Fruit fly (Drosophila melanogaster): ENCODE measurements around the gene bru2.

Gene bru2

DNA sequence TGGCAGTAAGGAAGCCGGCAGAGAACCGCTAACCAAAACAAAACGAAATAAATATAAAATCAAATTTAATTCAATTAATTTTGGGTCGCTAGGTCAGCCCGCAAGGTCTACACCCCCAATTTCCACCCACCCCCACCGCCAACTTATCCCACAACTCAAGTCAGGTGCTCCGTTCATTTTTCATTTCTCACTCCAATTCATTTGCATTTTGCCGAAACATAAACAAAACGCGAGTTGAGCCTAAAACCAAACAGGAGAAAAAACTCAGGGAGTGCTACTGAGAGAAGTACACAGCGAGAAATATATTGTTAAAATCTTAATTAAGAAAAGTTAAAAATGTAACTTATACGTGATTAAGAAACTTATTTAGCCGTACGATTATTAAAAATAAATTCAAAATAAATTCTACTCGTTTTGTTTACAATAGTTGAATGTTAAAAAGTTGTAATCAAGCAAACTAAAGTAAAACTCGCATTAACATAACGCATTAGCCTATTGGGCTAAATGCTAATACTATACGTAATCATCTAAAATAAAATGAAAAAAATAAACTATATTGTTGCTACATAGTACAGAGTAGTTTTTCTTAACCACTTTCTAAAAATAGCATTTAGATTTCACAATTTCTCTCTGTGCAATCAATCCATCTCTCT lies 71.6 kb downstream of the bru2 start:
- TF ChIP-seq Sin3A (optimal IDR thresholded peaks at IDR 0.05), result no peak
- TF ChIP-seq ttk (optimal IDR thresholded peaks at IDR 0.05), result no peak
- no peak for TF ChIP-seq h (optimal IDR thresholded peaks at IDR 0.05)
- TF ChIP-seq insv (optimal IDR thresholded peaks at IDR 0.05), result no peak
- TF ChIP-seq psq (optimal IDR thresholded peaks at IDR 0.05), result no peak
- TF ChIP-seq Myc (optimal IDR thresholded peaks at IDR 0.05), result no peak

DNA sequence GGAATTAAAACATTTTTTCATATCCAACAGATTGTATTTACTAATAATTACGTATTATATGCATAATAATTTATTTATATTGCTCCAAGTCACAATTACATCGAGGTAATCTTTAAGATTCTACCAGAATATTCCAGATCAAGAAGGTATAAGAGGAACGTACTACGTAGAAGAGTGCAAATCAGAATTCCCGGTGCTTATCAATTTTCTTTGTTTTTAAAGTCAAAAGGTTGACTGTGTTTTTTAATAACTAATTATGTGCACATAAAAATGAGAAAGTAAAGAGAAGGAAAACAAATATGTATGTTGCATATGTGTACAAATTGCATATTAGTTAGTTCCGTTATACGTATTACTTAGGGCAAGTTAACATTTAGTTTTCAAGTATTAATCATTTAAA lies 77.2 kb downstream of the bru2 start:
- TF ChIP-seq ttk (optimal IDR thresholded peaks at IDR 0.05), result no peak
- no peak for TF ChIP-seq psq (optimal IDR thresholded peaks at IDR 0.05)
- no peak for TF ChIP-seq insv (optimal IDR thresholded peaks at IDR 0.05)
- no peak for TF ChIP-seq Myc (optimal IDR thresholded peaks at IDR 0.05)
- TF ChIP-seq h (optimal IDR thresholded peaks at IDR 0.05), result no peak
- TF ChIP-seq Sin3A (optimal IDR thresholded peaks at IDR 0.05), result no peak

DNA sequence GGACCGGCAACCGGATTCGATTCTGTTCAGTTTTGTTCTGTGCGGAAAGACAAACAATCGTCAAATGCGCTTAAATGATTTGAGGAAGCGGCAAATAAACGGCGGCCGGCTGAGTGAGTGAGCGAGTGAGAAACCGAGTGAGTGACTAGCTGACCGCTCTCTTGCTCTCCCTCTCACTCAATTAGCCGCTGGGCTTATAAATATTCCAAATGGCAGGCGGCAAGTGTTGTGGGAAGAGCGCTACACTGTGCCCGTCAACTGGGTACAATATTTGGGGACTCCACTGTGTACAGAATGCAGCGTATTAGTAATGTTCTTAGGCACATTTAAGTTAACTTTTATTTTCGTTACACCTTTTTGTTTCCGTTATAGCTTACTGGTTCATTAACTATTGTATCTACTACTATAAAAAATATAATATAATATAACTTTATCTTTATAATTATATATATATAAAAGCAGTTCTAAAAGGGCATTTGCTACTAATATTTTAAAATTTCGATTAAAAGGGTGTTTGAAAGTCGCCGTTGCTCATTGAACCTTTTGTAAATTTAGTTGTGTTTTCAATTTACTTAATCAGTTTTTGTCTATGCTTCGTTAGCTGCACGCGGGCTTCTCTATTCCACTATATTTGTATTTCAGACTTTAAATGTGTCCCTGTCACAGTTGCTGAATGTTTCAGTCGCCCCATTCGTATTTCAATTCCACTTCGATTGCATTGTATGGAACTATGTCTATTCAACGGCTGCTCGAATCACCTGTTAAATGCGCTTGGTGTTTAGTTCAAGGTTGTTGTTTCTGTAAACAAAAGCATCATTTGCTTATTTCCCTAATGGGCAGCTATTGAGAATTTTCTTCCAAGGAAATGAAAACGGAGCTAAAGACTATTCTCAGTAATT lies 78.0 kb downstream of the bru2 start:
- no peak for TF ChIP-seq psq (optimal IDR thresholded peaks at IDR 0.05)
- TF ChIP-seq ttk (optimal IDR thresholded peaks at IDR 0.05), result no peak
- no peak for TF ChIP-seq h (optimal IDR thresholded peaks at IDR 0.05)
- TF ChIP-seq insv (optimal IDR thresholded peaks at IDR 0.05), result no peak
- no peak for TF ChIP-seq Sin3A (optimal IDR thresholded peaks at IDR 0.05)
- TF ChIP-seq Myc (optimal IDR thresholded peaks at IDR 0.05), result no peak

DNA sequence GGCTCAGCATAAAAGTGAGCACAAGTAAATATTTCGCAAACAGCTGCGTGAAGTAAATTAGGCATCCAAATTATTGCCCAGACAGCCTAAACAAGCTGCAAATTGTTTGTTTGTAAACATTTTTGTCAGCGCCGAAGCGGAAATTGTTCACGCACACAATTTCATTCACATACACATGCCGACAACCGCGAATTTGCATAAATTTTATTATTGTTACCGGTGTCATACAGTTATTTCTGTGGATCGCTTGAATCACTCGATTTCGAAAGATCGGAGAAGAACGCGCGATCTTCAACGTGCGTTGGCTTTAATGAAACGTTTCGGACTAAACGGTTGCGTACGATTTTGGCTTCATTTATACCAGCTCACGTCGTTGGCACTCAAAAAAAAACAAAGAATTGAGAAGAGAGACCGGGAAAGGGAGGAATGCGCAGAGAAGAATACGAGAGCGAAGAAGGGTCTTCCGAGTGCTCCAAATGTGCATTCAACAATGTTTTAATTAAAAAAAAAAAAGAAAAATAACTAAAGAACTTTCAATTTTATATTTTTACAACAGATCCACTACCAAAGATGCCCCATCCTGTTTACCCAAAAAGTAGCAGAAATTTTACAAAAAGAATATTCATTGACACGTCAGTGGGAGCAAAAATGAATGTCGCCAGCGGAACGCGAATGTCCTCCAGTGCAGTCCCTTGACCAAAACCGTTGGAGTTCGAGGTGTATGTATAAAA lies 79.3 kb downstream of the bru2 start, which contains the start of gene vir-1:
vir-1 (minus strand) TSS at position 334 of the 731 bp plus-strand sequence.
- no peak for TF ChIP-seq Sin3A (optimal IDR thresholded peaks at IDR 0.05)
- no peak for TF ChIP-seq h (optimal IDR thresholded peaks at IDR 0.05)

DNA sequence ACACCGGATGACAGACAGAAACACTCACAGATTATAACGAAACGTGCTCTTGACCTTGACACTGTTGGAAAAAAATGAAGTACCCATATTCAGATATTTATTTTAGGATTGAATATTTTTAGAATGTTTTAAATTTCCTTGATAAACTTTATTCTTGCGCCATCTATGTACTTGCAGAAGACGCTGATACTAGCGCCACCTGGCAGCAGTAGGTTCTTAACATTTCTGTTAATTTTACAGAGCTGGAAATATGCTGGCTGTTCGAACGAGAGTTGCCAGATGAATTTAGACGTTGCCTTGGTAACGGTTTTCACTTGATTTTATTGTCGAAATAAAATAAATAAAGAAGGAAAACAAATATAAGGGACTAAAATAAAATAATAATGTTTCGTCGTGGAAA lies 80.5 kb downstream of the bru2 start, which contains the start of gene Fam92:
Fam92 (plus strand) TSS at position 350 of the 400 bp plus-strand sequence.
- TF ChIP-seq h (optimal IDR thresholded peaks at IDR 0.05) (no peak), insv (optimal IDR thresholded peaks at IDR 0.05) (no peak), psq (optimal IDR thresholded peaks at IDR 0.05) (no peak), Myc (optimal IDR thresholded peaks at IDR 0.05) (no peak), Sin3A (optimal IDR thresholded peaks at IDR 0.05) (no peak), ttk (optimal IDR thresholded peaks at IDR 0.05) (no peak)

DNA sequence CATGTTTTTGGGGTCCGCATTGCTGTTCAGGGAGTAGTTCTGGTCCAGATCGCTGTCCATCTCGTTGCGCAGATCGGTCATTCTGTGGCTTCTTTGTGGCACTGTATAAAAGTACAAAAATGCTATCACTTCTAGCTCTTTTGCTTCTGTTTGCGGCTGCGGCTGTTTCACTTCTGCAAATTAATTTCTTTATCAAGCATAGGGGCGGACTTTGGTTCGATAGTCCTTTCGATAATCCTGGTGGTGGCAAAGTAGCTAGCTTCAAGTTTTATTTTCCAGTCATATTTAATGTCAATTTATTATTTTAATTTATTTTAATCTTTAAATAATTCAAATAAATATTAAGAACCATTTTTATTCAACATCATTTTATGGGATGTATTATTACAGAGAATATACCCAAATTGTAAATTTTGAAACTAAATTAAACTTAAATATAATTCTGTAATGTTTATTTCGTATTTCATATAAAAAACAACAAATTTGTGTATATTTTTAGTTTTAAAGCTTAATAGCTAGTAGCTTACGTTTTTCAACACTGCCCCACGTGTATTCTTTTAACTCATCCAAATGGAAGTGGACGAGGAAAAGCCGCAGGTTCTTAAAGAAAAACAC lies 83.6 kb downstream of the bru2 start, which contains the start of the genes CG5446 and Trm1:
CG5446 (minus strand) TSS at position 223 of the 615 bp plus-strand sequence.
Trm1 (plus strand) TSS at position 542 of the 615 bp plus-strand sequence.
- TF ChIP-seq psq (optimal IDR thresholded peaks at IDR 0.05), result no peak
- no peak for TF ChIP-seq Myc (optimal IDR thresholded peaks at IDR 0.05)
- no peak for TF ChIP-seq h (optimal IDR thresholded peaks at IDR 0.05)
- TF ChIP-seq ttk (optimal IDR thresholded peaks at IDR 0.05), result no peak
- TF ChIP-seq insv (optimal IDR thresholded peaks at IDR 0.05), result no peak
- TF ChIP-seq Sin3A (optimal IDR thresholded peaks at IDR 0.05), result no peak

DNA sequence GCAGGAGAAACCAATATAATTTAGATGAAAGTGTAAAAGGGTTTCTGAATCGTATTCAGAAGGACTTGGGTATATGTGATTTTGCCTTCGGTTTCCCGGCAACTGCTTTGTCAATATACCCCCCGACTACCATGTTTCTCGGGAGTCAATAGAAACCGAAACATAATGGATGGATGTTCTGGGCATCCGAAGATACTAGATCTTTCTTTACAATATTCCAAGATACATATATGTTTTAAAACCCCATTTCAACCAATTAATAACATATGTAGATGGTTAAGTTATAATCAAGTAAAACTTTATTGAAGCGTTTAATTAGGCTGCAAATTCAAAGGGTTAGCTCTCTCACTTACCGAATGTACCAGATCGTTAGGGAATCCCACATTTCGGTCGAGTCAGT lies 86.8 kb downstream of the bru2 start, which contains the start of gene CG5435:
CG5435 (minus strand) TSS at position 101 of the 400 bp plus-strand sequence.
- no peak for TF ChIP-seq ttk (optimal IDR thresholded peaks at IDR 0.05)
- TF ChIP-seq h (optimal IDR thresholded peaks at IDR 0.05), result no peak
- TF ChIP-seq insv (optimal IDR thresholded peaks at IDR 0.05), result no peak
- TF ChIP-seq psq (optimal IDR thresholded peaks at IDR 0.05), result no peak
- no peak for TF ChIP-seq Myc (optimal IDR thresholded peaks at IDR 0.05)

DNA sequence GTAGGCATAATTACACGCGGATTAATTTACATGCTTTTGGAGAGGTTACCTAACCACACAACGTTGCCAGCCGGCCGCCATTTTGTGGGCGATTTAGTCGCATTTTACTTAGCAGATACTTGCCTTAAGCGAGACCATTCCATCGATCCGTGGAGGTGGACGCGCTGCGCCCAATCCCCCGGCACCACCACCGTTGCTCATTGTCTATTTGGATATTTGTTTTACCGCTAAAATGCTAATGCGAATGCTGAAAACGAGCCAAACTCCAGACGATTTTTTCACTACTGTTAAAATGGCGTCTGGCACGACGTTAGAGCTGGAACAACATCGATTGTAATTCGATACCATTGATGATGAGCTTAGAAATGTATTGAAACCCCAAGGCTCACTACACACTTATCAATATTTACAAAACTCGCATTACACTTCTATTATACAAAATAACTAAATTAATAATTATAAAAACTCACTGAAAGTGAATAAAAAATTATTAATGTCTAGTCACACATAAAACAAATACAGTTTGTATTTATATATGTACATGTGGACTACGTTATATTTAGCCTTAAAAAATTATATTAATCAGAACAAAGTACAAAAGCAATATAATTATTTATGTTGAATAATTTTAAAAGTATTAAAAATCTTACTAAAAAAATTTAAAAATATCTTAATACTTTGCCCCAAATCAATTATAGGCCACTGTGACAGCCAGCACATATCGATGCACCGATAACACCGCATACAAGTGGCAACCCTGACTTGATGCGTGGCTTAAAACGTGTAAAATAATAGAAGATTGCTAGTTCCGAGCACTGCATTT lies 89.9 kb downstream of the bru2 start, which contains the start of gene eRF3:
eRF3 (plus strand) TSS at position 741 of the 823 bp plus-strand sequence.
- no peak for TF ChIP-seq h (optimal IDR thresholded peaks at IDR 0.05)
- TF ChIP-seq Sin3A (optimal IDR thresholded peaks at IDR 0.05), result no peak
- no peak for TF ChIP-seq psq (optimal IDR thresholded peaks at IDR 0.05)
- TF ChIP-seq ttk (optimal IDR thresholded peaks at IDR 0.05), result no peak

DNA sequence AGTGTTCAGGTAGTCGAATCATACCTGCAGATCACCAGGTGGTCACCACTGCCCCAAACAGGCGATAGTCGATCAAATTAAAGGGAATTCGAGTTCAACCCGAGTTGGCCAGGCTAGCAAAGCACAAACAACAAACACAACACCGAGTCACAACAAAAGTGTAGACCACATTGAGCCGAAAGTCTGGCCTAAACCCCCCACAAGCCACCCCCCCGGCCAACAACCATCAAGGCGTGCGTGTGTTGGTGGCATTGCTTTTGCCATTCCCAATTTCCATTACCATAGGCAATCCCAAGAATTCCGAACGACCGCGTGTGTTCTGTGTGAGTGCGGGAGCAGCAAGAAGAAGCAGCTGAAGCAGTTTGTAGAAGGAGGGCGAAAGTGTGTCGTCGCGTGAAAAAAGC lies 90.5 kb downstream of the bru2 start, which contains the start of gene SC35:
SC35 (minus strand) TSS at position 131 of the 404 bp plus-strand sequence.
- TF ChIP-seq insv (optimal IDR thresholded peaks at IDR 0.05) (no peak), Sin3A (optimal IDR thresholded peaks at IDR 0.05) (no peak), h (optimal IDR thresholded peaks at IDR 0.05) (no peak), Myc (optimal IDR thresholded peaks at IDR 0.05) (no peak), ttk (optimal IDR thresholded peaks at IDR 0.05) (no peak), psq (optimal IDR thresholded peaks at IDR 0.05) (no peak)

DNA sequence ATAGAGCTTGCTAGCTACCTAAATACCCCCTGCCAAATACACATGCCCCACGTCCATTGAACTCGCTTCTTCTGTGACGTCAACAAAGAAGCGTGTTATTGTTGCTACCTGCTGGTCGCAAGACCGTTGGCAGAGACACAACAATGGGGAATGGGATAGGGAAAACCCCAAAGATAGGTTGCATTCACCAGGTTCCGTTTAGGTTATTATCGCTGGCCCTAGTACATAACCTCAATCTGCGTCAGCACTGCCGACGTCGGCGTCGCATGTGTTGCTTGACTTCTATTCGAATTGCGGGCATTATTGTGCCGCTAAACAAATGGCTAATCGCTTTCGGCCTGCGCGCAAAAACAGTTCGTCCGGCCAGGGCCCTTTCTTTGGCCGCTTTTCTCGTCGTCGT lies 91.4 kb downstream of the bru2 start:
- TF ChIP-seq Sin3A (optimal IDR thresholded peaks at IDR 0.05) (no peak), insv (optimal IDR thresholded peaks at IDR 0.05) (no peak), h (optimal IDR thresholded peaks at IDR 0.05) (no peak), psq (optimal IDR thresholded peaks at IDR 0.05) (no peak), Myc (optimal IDR thresholded peaks at IDR 0.05) (no peak), ttk (optimal IDR thresholded peaks at IDR 0.05) (no peak)
